Comparison of ENCODE assay signal across 3 fruit fly cellular contexts in the genomic region with DNA sequence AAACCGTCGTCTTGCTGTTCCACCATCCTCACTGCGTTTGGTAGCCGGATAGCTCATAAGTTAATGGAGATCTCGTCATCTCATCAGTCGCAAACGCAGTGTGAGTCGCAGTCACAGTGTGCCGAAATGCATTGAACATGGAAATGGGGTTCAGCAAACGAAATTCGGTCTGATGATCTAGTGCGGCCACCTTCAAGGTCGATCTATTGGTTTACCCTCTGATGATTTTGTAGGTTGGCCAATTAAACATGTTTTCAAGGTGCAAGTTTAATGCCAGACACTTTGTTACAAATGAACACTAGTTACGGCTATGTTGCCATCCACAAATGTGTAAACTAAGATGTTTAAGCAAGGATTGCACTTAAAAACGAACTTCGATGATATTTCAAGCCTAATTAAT.
TF ChIP-seq lines count a peak whose summit lies in the region.

No protein-coding gene starts in this region.

- no peak for TF ChIP-seq CTCF in whole organism, embryonic (GFP tag; optimal IDR thresholded peaks at IDR 0.05; lab: Kevin White, UChicago)

TF ChIP-seq in whole organism, embryonic, 481 proteins besides CTCF, POLR2A, EP300 and RAD21 (continues in another document):
- TF ChIP-seq CG1603 (tag; optimal IDR thresholded peaks at IDR 0.05; lab: Kevin White, UChicago) (peak; percentile 24), CG12391 (tag; optimal IDR thresholded peaks at IDR 0.05; lab: Kevin White, UChicago) (peak; percentile 0), Taf1 (GFP tag; IDR thresholded peaks at IDR 0.05; lab: Robert Waterston, UW) (no peak), CG6765 (GFP tag; optimal IDR thresholded peaks at IDR 0.05; lab: Kevin White, UChicago) (no peak), Bgb (GFP tag; IDR thresholded peaks at IDR 0.05; lab: Robert Waterston, UW; ENCODE audit: partially characterized antibody) (peak; percentile 24), ken (GFP tag; IDR thresholded peaks at IDR 0.05; lab: Robert Waterston, UW) (0 out of 3 replicates have a peak, but pooled peaks have one; percentile 49), CG17359 (tag; optimal IDR thresholded peaks at IDR 0.05; lab: Kevin White, UChicago) (peak; percentile 9), NK7.1 (GFP tag; optimal IDR thresholded peaks at IDR 0.05; lab: Kevin White, UChicago) (no peak), Sin3A (optimal IDR thresholded peaks at IDR 0.05; lab: Kevin White, UChicago) (no peak), pan (optimal IDR thresholded peaks at IDR 0.05; lab: Kevin White, UChicago) (no peak), pan (GFP tag; optimal IDR thresholded peaks at IDR 0.05 in 1 of 2, IDR thresholded peaks at IDR 0.05 in 1 of 2) (peak in 1 of 2 experiments; percentile 7), D (optimal IDR thresholded peaks at IDR 0.05; lab: Kevin White, UChicago) (no peak), D (GFP tag; optimal IDR thresholded peaks at IDR 0.05; lab: Kevin White, UChicago) (no peak), row (GFP tag; IDR thresholded peaks at IDR 0.05; lab: Robert Waterston, UW) (0 out of 3 replicates have a peak, but pooled peaks have one; percentile 9), Med (GFP tag; lab: Kevin White, UChicago) (peak; percentile 35), MESR4 (GFP tag; optimal IDR thresholded peaks at IDR 0.05; lab: Kevin White, UChicago) (no peak), toy (GFP tag; IDR thresholded peaks at IDR 0.05; lab: Robert Waterston, UW) (no peak), dmrt99B (tag; optimal IDR thresholded peaks at IDR 0.05; lab: Kevin White, UChicago) (peak; percentile 17), Sox102F (GFP tag; optimal IDR thresholded peaks at IDR 0.05; lab: Kevin White, UChicago) (peak; percentile 8), oc (tag; optimal IDR thresholded peaks at IDR 0.05; lab: Kevin White, UChicago) (peak; percentile 40), ci (GFP tag; IDR thresholded peaks at IDR 0.05; lab: Robert Waterston, UW) (peak; percentile 42; the same call in 1 of the 3 replicates), HLH4C (GFP tag; IDR thresholded peaks at IDR 0.05; lab: Robert Waterston, UW; ENCODE audit: partially characterized antibody) (no peak; the same call in 2 of the 3 replicates), stc (GFP tag; IDR thresholded peaks at IDR 0.05; lab: Robert Waterston, UW) (0 out of 2 replicates have a peak, but pooled peaks have one; percentile 28), PHDP (tag; optimal IDR thresholded peaks at IDR 0.05; lab: Kevin White, UChicago) (no peak), bsh (GFP tag; optimal IDR thresholded peaks at IDR 0.05; lab: Kevin White, UChicago) (peak in 1 of 2 experiments; percentile 0), sisA (GFP tag; IDR thresholded peaks at IDR 0.05; lab: Robert Waterston, UW) (peak; percentile 40)

TF ChIP-seq in whole organism, prepupa, 60 proteins besides CTCF, POLR2A, EP300 and RAD21:
- TF ChIP-seq CG6792 (GFP tag; optimal IDR thresholded peaks at IDR 0.05; lab: Kevin White, UChicago) (no peak), Sox14 (GFP tag; optimal IDR thresholded peaks at IDR 0.05; lab: Kevin White, UChicago) (no peak), CG6276 (GFP tag; optimal IDR thresholded peaks at IDR 0.05; lab: Kevin White, UChicago) (peak; percentile 1), CG15336 (GFP tag; IDR thresholded peaks at IDR 0.05; lab: Robert Waterston, UW) (no peak), CG8119 (GFP tag; IDR thresholded peaks at IDR 0.05; lab: Robert Waterston, UW) (peak; percentile 17; the same call in 1 of the 3 replicates), eg (GFP tag; IDR thresholded peaks at IDR 0.05; lab: Robert Waterston, UW) (peak; percentile 61; the same call in 2 of the 3 replicates), CG9139 (GFP tag; optimal IDR thresholded peaks at IDR 0.05; lab: Kevin White, UChicago) (no peak), CG10631 (GFP tag; optimal IDR thresholded peaks at IDR 0.05; lab: Kevin White, UChicago) (peak; percentile 15), CG1621 (tag; optimal IDR thresholded peaks at IDR 0.05; lab: Kevin White, UChicago) (no peak), Lpt (GFP tag; optimal IDR thresholded peaks at IDR 0.05; lab: Kevin White, UChicago) (no peak), CG34406 (GFP tag; optimal IDR thresholded peaks at IDR 0.05; lab: Kevin White, UChicago) (no peak), esn (GFP tag; optimal IDR thresholded peaks at IDR 0.05; lab: Kevin White, UChicago) (no peak), cyc (GFP tag; optimal IDR thresholded peaks at IDR 0.05; lab: Kevin White, UChicago) (no peak), Hr4 (GFP tag; optimal IDR thresholded peaks at IDR 0.05; lab: Kevin White, UChicago) (peak; percentile 54), Blimp-1 (GFP tag; optimal IDR thresholded peaks at IDR 0.05; lab: Kevin White, UChicago) (no peak), Smox (GFP tag; optimal IDR thresholded peaks at IDR 0.05; lab: Kevin White, UChicago) (no peak), CG6854 (GFP tag; optimal IDR thresholded peaks at IDR 0.05; lab: Kevin White, UChicago) (no peak), Eip78C (GFP tag; lab: Kevin White, UChicago) (peak; percentile 73), fd85E (GFP tag; optimal IDR thresholded peaks at IDR 0.05; lab: Kevin White, UChicago) (no peak), CG6163 (GFP tag; IDR thresholded peaks at IDR 0.05; lab: Robert Waterston, UW) (peak; percentile 42; the same call in 1 of the 3 replicates)

TF ChIP-seq in whole organism, pupa, 21 proteins besides CTCF, POLR2A, EP300 and RAD21:
- TF ChIP-seq CG14655 (GFP tag; optimal IDR thresholded peaks at IDR 0.05; lab: Kevin White, UChicago) (peak; percentile 6), Snoo (tag; optimal IDR thresholded peaks at IDR 0.05; lab: Kevin White, UChicago) (no peak), fd96Ca (GFP tag; IDR thresholded peaks at IDR 0.05; lab: Robert Waterston, UW) (peak; percentile 48; the same call in 1 of the 3 replicates), D1 (tag; optimal IDR thresholded peaks at IDR 0.05; lab: Kevin White, UChicago) (no peak), rn (GFP tag; IDR thresholded peaks at IDR 0.05; lab: Robert Waterston, UW) (0 out of 2 replicates have a peak, but pooled peaks have one; percentile 17), CG32121 (GFP tag; IDR thresholded peaks at IDR 0.05; lab: Robert Waterston, UW) (no peak), CG4496 (GFP tag; IDR thresholded peaks at IDR 0.05; lab: Robert Waterston, UW) (peak; percentile 59; the same call in 1 of the 3 replicates), CG9948 (tag; optimal IDR thresholded peaks at IDR 0.05; lab: Kevin White, UChicago) (peak; percentile 6)
